Worm (Caenorhabditis elegans) whole organism, L4/young adult: ENCODE data around the gene cct-3.

Experiments used
- W03F9.2 ChIP-seq: fragments of 150-350 bp; optimal IDR thresholded peaks from 2 replicates; lab custom pipeline; 2014; ENCODE audit warnings: missing biosample characterization, missing genetic modification characterization
- dao-5 ChIP-seq: sonication (generic microtip); optimal IDR thresholded peaks from 2 replicates; lab custom pipeline; 2016; ENCODE audit warnings: missing genotype, missing genetic modification characterization, moderate library complexity, missing compliant biosample characterization
- him-1 ChIP-seq: sonication (generic microtip); optimal IDR thresholded peaks from 2 replicates; lab custom pipeline; 2016; ENCODE audit warnings: missing genotype, missing genetic modification reagents, missing genetic modification characterization, missing compliant biosample characterization

- TF ChIP-seq him-1 (no peak), dao-5 (tag; lab: Kevin White, UChicago) (no peak), W03F9.2 (tag; lab: Kevin White, UChicago) (no peak)
Measured at ce11 chrII:2279839-2280238, 46.5 kb downstream of the cct-3 start, which contains the start of gene K09F6.11.
